Worm (Caenorhabditis elegans) whole organism, late embryonic: ENCODE data around the gene B0303.7.

Experiments
- C08G9.2 ChIP-seq: sonication (generic microtip); optimal IDR thresholded peaks from 2 replicates; lab custom pipeline; 2016; ENCODE audit warnings: mild to moderate bottlenecking, missing genetic modification characterization, moderate library complexity, missing compliant biosample characterization
- F13H6.1 ChIP-seq: sonication (generic microtip); optimal IDR thresholded peaks from 2 replicates; lab custom pipeline; 2016; ENCODE audit warnings: missing genetic modification characterization, missing compliant biosample characterization
- K02D7.2 ChIP-seq: sonication (generic microtip); optimal IDR thresholded peaks from 2 replicates; lab custom pipeline; 2017; ENCODE audit warnings: mild to moderate bottlenecking, missing genetic modification characterization, missing compliant biosample characterization
- K09A11.1 ChIP-seq: sonication (generic microtip); optimal IDR thresholded peaks from 2 replicates; lab custom pipeline; 2017; ENCODE audit warnings: antibody characterized with exemption, mild to moderate bottlenecking, missing genetic modification characterization, missing compliant biosample characterization; ENCODE audit not compliant: insufficient read depth
- Y22D7AL.16 ChIP-seq: sonication (generic microtip); optimal IDR thresholded peaks from 2 replicates; lab custom pipeline; 2016; ENCODE audit warnings: missing genetic modification characterization, missing compliant biosample characterization
- ahr-1 ChIP-seq: sonication (generic microtip); optimal IDR thresholded peaks from 2 replicates; lab custom pipeline; 2016; ENCODE audit warnings: missing genetic modification characterization, missing compliant biosample characterization
- ceh-18 ChIP-seq: sonication (generic microtip); optimal IDR thresholded peaks from 2 replicates; lab custom pipeline; 2016; ENCODE audit warnings: missing genetic modification characterization, missing compliant biosample characterization
- ceh-19 ChIP-seq: fragments of 200-800 bp; sonication (Bioruptor generic); optimal IDR thresholded peaks from 2 replicates; lab custom pipeline; 2018; ENCODE audit warnings: mild to moderate bottlenecking, missing genetic modification characterization, missing compliant biosample characterization
- ceh-2 ChIP-seq: sonication (generic microtip); optimal IDR thresholded peaks from 2 replicates; lab custom pipeline; 2016; ENCODE audit warnings: missing genotype, missing genetic modification characterization, missing compliant biosample characterization
- ceh-22 ChIP-seq: sonication (generic microtip); optimal IDR thresholded peaks from 2 replicates; lab custom pipeline; 2017; ENCODE audit warnings: missing biosample characterization, missing genetic modification characterization
- ceh-30 ChIP-seq: fragments of 150-350 bp; optimal IDR thresholded peaks from 2 replicates; lab custom pipeline; 2014; ENCODE audit warnings: missing biosample characterization, missing genetic modification characterization
- ceh-31 ChIP-seq: sonication (generic microtip); optimal IDR thresholded peaks from 2 replicates; lab custom pipeline; 2016; ENCODE audit warnings: missing genetic modification characterization, missing compliant biosample characterization
- ceh-34 ChIP-seq: sonication (generic microtip); optimal IDR thresholded peaks from 2 replicates; lab custom pipeline; 2016; ENCODE audit warnings: mild to moderate bottlenecking, missing genetic modification characterization, missing compliant biosample characterization
- ceh-45 ChIP-seq: fragments of 200-800 bp; sonication (Bioruptor generic); IDR thresholded peaks from 2 replicates; pipeline ENCODE4 v1.3.6; 2022; ENCODE audit warnings: missing genetic modification reagents, missing genetic modification characterization, missing compliant biosample characterization
- ceh-48 ChIP-seq: sonication (generic microtip); optimal IDR thresholded peaks from 2 replicates; lab custom pipeline; 2016; ENCODE audit warnings: missing genetic modification characterization, inconsistent platforms, missing compliant biosample characterization
- ceh-6 ChIP-seq: fragments of 200-800 bp; sonication (Bioruptor generic); optimal IDR thresholded peaks from 2 replicates; lab custom pipeline; 2018; ENCODE audit warnings: mild to moderate bottlenecking, missing genetic modification characterization, missing compliant biosample characterization
- ceh-9 ChIP-seq: sonication (generic microtip); optimal IDR thresholded peaks from 2 replicates; lab custom pipeline; 2016; ENCODE audit warnings: mild to moderate bottlenecking, missing genetic modification characterization, inconsistent platforms, missing compliant biosample characterization
- dmd-4 ChIP-seq: sonication (generic microtip); optimal IDR thresholded peaks from 2 replicates; lab custom pipeline; 2016; ENCODE audit warnings: borderline replicate concordance, missing genetic modification characterization, missing compliant biosample characterization
- dve-1 ChIP-seq: sonication (generic microtip); optimal IDR thresholded peaks from 2 replicates; lab custom pipeline; 2017; ENCODE audit warnings: antibody characterized with exemption, mild to moderate bottlenecking, missing genetic modification characterization, missing compliant biosample characterization
- elt-2 ChIP-seq: sonication (generic microtip); optimal IDR thresholded peaks from 2 replicates; lab custom pipeline; 2016; ENCODE audit warnings: missing genetic modification reagents, missing genetic modification characterization, missing compliant biosample characterization
- ets-4 ChIP-seq: sonication (generic microtip); optimal IDR thresholded peaks from 2 replicates; lab custom pipeline; 2016; ENCODE audit warnings: missing genetic modification characterization, missing compliant biosample characterization
- eyg-1 ChIP-seq: sonication (generic microtip); optimal IDR thresholded peaks from 2 replicates; lab custom pipeline; 2016; ENCODE audit warnings: missing genotype, missing genetic modification characterization, missing compliant biosample characterization
- fkh-10 ChIP-seq: fragments of 150-350 bp; optimal IDR thresholded peaks from 2 replicates; lab custom pipeline; 2014; ENCODE audit warnings: missing biosample characterization, missing genetic modification reagents, missing genetic modification characterization
- fkh-6 ChIP-seq: sonication (generic microtip); optimal IDR thresholded peaks from 2 replicates; lab custom pipeline; 2016; ENCODE audit warnings: missing genetic modification characterization, missing compliant biosample characterization
- hlh-6 ChIP-seq: sonication (generic microtip); optimal IDR thresholded peaks from 2 replicates; lab custom pipeline; 2016; ENCODE audit warnings: missing genotype, missing genetic modification characterization, missing compliant biosample characterization
- hlh-8 ChIP-seq: sonication (generic microtip); optimal IDR thresholded peaks from 2 replicates; lab custom pipeline; 2016; ENCODE audit warnings: missing genotype, missing genetic modification characterization, missing compliant biosample characterization
- lim-6 ChIP-seq: sonication (generic microtip); optimal IDR thresholded peaks from 2 replicates; lab custom pipeline; 2016; ENCODE audit warnings: missing genetic modification characterization, missing compliant biosample characterization
- lin-11 ChIP-seq: fragments of 200-800 bp; sonication (Bioruptor generic); optimal IDR thresholded peaks from 2 replicates; lab custom pipeline; 2018; ENCODE audit warnings: mild to moderate bottlenecking, missing genetic modification characterization, missing compliant biosample characterization
- madf-2 ChIP-seq: sonication (generic microtip); optimal IDR thresholded peaks from 2 replicates; lab custom pipeline; 2017; ENCODE audit warnings: missing genetic modification characterization, missing compliant biosample characterization
- mec-3 ChIP-seq: sonication (generic microtip); optimal IDR thresholded peaks from 2 replicates; lab custom pipeline; 2016; ENCODE audit warnings: borderline replicate concordance, missing genetic modification characterization, missing compliant biosample characterization
- nfya-1 ChIP-seq: sonication (generic microtip); optimal IDR thresholded peaks from 2 replicates; lab custom pipeline; 2017; ENCODE audit warnings: missing genetic modification characterization, mild to moderate bottlenecking, missing compliant biosample characterization, antibody characterized with exemption, moderate library complexity
- nhr-11 ChIP-seq: fragments of 150-350 bp; optimal IDR thresholded peaks from 2 replicates; lab custom pipeline; 2014; ENCODE audit warnings: missing biosample characterization, missing genetic modification characterization
- npax-4 ChIP-seq: sonication (generic microtip); optimal IDR thresholded peaks from 2 replicates; lab custom pipeline; 2016; ENCODE audit warnings: missing genetic modification characterization, missing compliant biosample characterization
- odd-2 ChIP-seq: sonication (generic microtip); optimal IDR thresholded peaks from 2 replicates; lab custom pipeline; 2017; ENCODE audit warnings: antibody characterized with exemption, mild to moderate bottlenecking, missing genetic modification characterization, missing compliant biosample characterization
- pat-9 ChIP-seq: fragments of 200-800 bp; sonication (Bioruptor generic); optimal IDR thresholded peaks from 2 replicates; lab custom pipeline; 2018; ENCODE audit warnings: mild to moderate bottlenecking, missing genetic modification characterization, moderate library complexity, missing compliant biosample characterization
- pax-1 ChIP-seq: fragments of 150-350 bp; optimal IDR thresholded peaks from 2 replicates; lab custom pipeline; 2014; ENCODE audit warnings: missing biosample characterization, missing genetic modification characterization
- pros-1 ChIP-seq: fragments of 150-350 bp; optimal IDR thresholded peaks from 2 replicates; lab custom pipeline; 2014; ENCODE audit warnings: missing biosample characterization, missing genetic modification reagents, missing genetic modification characterization
- rnt-1 ChIP-seq: sonication (generic microtip); optimal IDR thresholded peaks from 2 replicates; lab custom pipeline; 2016; ENCODE audit warnings: missing genetic modification characterization, missing compliant biosample characterization
- sdc-2 ChIP-seq: sonication (generic microtip); optimal IDR thresholded peaks from 2 replicates; lab custom pipeline; 2016; ENCODE audit warnings: missing genotype, missing genetic modification characterization, missing compliant biosample characterization
- sox-4 ChIP-seq: sonication (generic microtip); optimal IDR thresholded peaks from 2 replicates; lab custom pipeline; 2017; ENCODE audit warnings: mild to moderate bottlenecking, missing genetic modification characterization, inconsistent platforms, missing compliant biosample characterization
- tbx-2 ChIP-seq: sonication (generic microtip); optimal IDR thresholded peaks from 2 replicates; lab custom pipeline; 2016; ENCODE audit warnings: missing genetic modification characterization, missing compliant biosample characterization
- tbx-7 ChIP-seq: sonication (generic microtip); optimal IDR thresholded peaks from 2 replicates; lab custom pipeline; 2016; ENCODE audit warnings: missing genotype, missing genetic modification characterization, missing compliant biosample characterization
- ttx-3 ChIP-seq: sonication (generic microtip); optimal IDR thresholded peaks from 2 replicates; lab custom pipeline; 2016; ENCODE audit warnings: missing genetic modification reagents, missing genetic modification characterization, missing compliant biosample characterization
- unc-42 ChIP-seq: sonication (generic microtip); optimal IDR thresholded peaks from 2 replicates; lab custom pipeline; 2016; ENCODE audit warnings: missing genotype, missing genetic modification characterization, missing compliant biosample characterization
- unc-86 ChIP-seq: sonication (generic microtip); optimal IDR thresholded peaks from 2 replicates; lab custom pipeline; 2016; ENCODE audit warnings: missing genetic modification characterization, missing compliant biosample characterization
- zip-5 ChIP-seq: sonication (generic microtip); optimal IDR thresholded peaks from 2 replicates; lab custom pipeline; 2016; ENCODE audit warnings: missing genetic modification characterization, missing compliant biosample characterization

B0303.7 gene

ce11 chrIII:8739126-8739525, 45.7 kb downstream of the B0303.7 start:
- TF ChIP-seq rnt-1 (tag; lab: Kevin White, UChicago) (no peak), unc-42 (tag; lab: Kevin White, UChicago) (no peak), nfya-1 (no peak), elt-2 (tag; lab: Kevin White, UChicago) (peak; percentile 17), ahr-1 (tag; lab: Kevin White, UChicago) (no peak)

- no peak for TF ChIP-seq hlh-8 (tag; lab: Kevin White, UChicago)
- TF ChIP-seq fkh-6 (tag; lab: Kevin White, UChicago) = no peak
- TF ChIP-seq K09A11.1 (tag; lab: Kevin White, UChicago) = no peak
- TF ChIP-seq dve-1 (tag; lab: Kevin White, UChicago) = no peak
- no peak for TF ChIP-seq zip-5 (tag; lab: Kevin White, UChicago)
- no peak for TF ChIP-seq madf-2
- TF ChIP-seq rnt-1 (tag; lab: Kevin White, UChicago) = no peak
- TF ChIP-seq eyg-1 (tag; lab: Kevin White, UChicago) = no peak
- no peak for TF ChIP-seq pros-1
- TF ChIP-seq mec-3 (tag; lab: Kevin White, UChicago) = no peak
- TF ChIP-seq ceh-22 (tag; lab: Kevin White, UChicago) = no peak
- no peak for TF ChIP-seq unc-42 (tag; lab: Kevin White, UChicago)
- no peak for TF ChIP-seq Y22D7AL.16 (tag; lab: Kevin White, UChicago)
Observed at ce11 chrIII:8739786-8740185, 46.4 kb downstream of the B0303.7 start.

- peak; percentile 38 for TF ChIP-seq hlh-8 (tag; lab: Kevin White, UChicago)
- TF ChIP-seq odd-2 = no peak
- peak; percentile 67 for TF ChIP-seq K09A11.1 (tag; lab: Kevin White, UChicago)
- TF ChIP-seq unc-42 (tag; lab: Kevin White, UChicago) = peak; percentile 90
- TF ChIP-seq tbx-2 (tag; lab: Kevin White, UChicago) = peak; percentile 83
- no peak for TF ChIP-seq ceh-9 (tag; lab: Kevin White, UChicago)
- TF ChIP-seq F13H6.1 = peak; percentile 73
- TF ChIP-seq fkh-10 (GFP tag; lab: Kevin White, UChicago) = no peak
- TF ChIP-seq pax-1 (tag; lab: Kevin White, UChicago) = no peak
- peak; percentile 64 for TF ChIP-seq unc-86 (tag; lab: Kevin White, UChicago)
- no peak for TF ChIP-seq npax-4 (tag; lab: Kevin White, UChicago)
- peak; percentile 1 for TF ChIP-seq K02D7.2
- TF ChIP-seq sox-4 (tag; lab: Kevin White, UChicago) = peak; percentile 74
- peak; percentile 12 for TF ChIP-seq eyg-1 (tag; lab: Kevin White, UChicago)
- TF ChIP-seq ceh-6 = peak; percentile 73
- peak; percentile 24 for TF ChIP-seq dmd-4 (tag; lab: Kevin White, UChicago)
- TF ChIP-seq ceh-31 (tag; lab: Kevin White, UChicago) = peak; percentile 82
- TF ChIP-seq dve-1 (tag; lab: Kevin White, UChicago) = peak; percentile 81
- peak; percentile 55 for TF ChIP-seq ceh-30 (tag; lab: Kevin White, UChicago)
- no peak for TF ChIP-seq lim-6 (tag; lab: Kevin White, UChicago)
- TF ChIP-seq tbx-7 = peak; percentile 24
- TF ChIP-seq lin-11 (tag; lab: Kevin White, UChicago) = peak; percentile 65
- TF ChIP-seq mec-3 (tag; lab: Kevin White, UChicago) = no peak
- TF ChIP-seq ahr-1 (tag; lab: Kevin White, UChicago) = peak; percentile 47
- peak; percentile 55 for TF ChIP-seq ceh-48 (tag; lab: Kevin White, UChicago)
- TF ChIP-seq sdc-2 (tag; lab: Kevin White, UChicago) = peak; percentile 45
- peak; percentile 71 for TF ChIP-seq elt-2 (tag; lab: Kevin White, UChicago)
- TF ChIP-seq hlh-6 = no peak
- TF ChIP-seq ceh-19 (GFP tag; lab: Kevin White, UChicago) = peak; percentile 70
- TF ChIP-seq C08G9.2 (tag; lab: Kevin White, UChicago) = peak; percentile 45
- peak; percentile 89 for TF ChIP-seq nfya-1
- TF ChIP-seq rnt-1 (tag; lab: Kevin White, UChicago) = peak; percentile 66
- no peak for TF ChIP-seq pros-1
- peak; percentile 84 for TF ChIP-seq ceh-34 (tag; lab: Kevin White, UChicago)
- 0 out of 2 replicates have a peak, but pooled peaks have one; percentile 53 for TF ChIP-seq ceh-45 (GFP tag; lab: Robert Waterston, UW)
- TF ChIP-seq pat-9 (tag; lab: Kevin White, UChicago) = peak; percentile 38
- no peak for TF ChIP-seq nhr-11
- peak; percentile 82 for TF ChIP-seq ceh-18 (tag; lab: Kevin White, UChicago)
- peak; percentile 48 for TF ChIP-seq ttx-3 (tag; lab: Kevin White, UChicago)
- peak; percentile 64 for TF ChIP-seq ets-4 (tag; lab: Kevin White, UChicago)
- TF ChIP-seq ceh-2 (tag; lab: Kevin White, UChicago) = peak; percentile 58
Observed at ce11 chrIII:8741276-8741860, 47.9 kb downstream of the B0303.7 start, which contains the start of gene pdhk-2. TSS of gene pdhk-2 (minus strand) at chrIII:8741412.
